Worm (Caenorhabditis elegans) whole organism, L2 larva: ENCODE measurements around the gene F23D12.4.

Experiments
- aly-2 ChIP-seq: fragments of 150-350 bp; optimal IDR thresholded peaks from 2 replicates; lab custom pipeline; 2014; ENCODE audit warnings: missing biosample characterization, missing genetic modification characterization
- ama-1 ChIP-seq: fragments of 150-350 bp; optimal IDR thresholded peaks from 2 replicates; lab custom pipeline; 2018; ENCODE audit warnings: inconsistent platforms
- blmp-1 ChIP-seq: sonication (generic microtip); optimal IDR thresholded peaks from 2 replicates; lab custom pipeline; 2017; ENCODE audit warnings: missing genetic modification characterization, mild to moderate bottlenecking, missing compliant biosample characterization, antibody characterized with exemption, moderate library complexity; ENCODE audit not compliant: insufficient read depth
- elt-3 ChIP-seq: sonication (generic microtip); optimal IDR thresholded peaks from 2 replicates; lab custom pipeline; 2017; ENCODE audit warnings: missing biosample characterization, missing genetic modification characterization
- fos-1 ChIP-seq: fragments of 150-350 bp; optimal IDR thresholded peaks from 2 replicates; lab custom pipeline; 2014; ENCODE audit warnings: missing biosample characterization, missing genetic modification characterization
- lsy-2 ChIP-seq, 2 experiments: fragments of 150-350 bp in 1 of 2; sonication (generic microtip) in 1 of 2; optimal IDR thresholded peaks; 2 replicates each; lab custom pipeline; 2014 to 2017; ENCODE audit warnings: missing biosample characterization in 2 of 2, missing genetic modification characterization in 2 of 2
- nhr-11 ChIP-seq: fragments of 150-350 bp; optimal IDR thresholded peaks from 2 replicates; lab custom pipeline; 2014; ENCODE audit warnings: missing biosample characterization, missing genetic modification characterization
- nhr-25 ChIP-seq: fragments of 150-350 bp; sonication (generic microtip); optimal IDR thresholded peaks from 3 replicates; lab custom pipeline; 2014; ENCODE audit warnings: missing biosample characterization, missing genetic modification characterization
- sma-9 ChIP-seq, 2 experiments: fragments of 150-350 bp in 1 of 2; sonication (generic microtip) in 1 of 2; optimal IDR thresholded peaks; 2 replicates each; lab custom pipeline; 2014 to 2016; ENCODE audit warnings: missing genetic modification characterization in 2 of 2, mild to moderate bottlenecking in 1 of 2, missing biosample characterization in 1 of 2, missing compliant biosample characterization in 1 of 2, missing genetic modification reagents in 1 of 2, moderate library complexity in 1 of 2
- unc-39 ChIP-seq: fragments of 150-350 bp; optimal IDR thresholded peaks from 2 replicates; lab custom pipeline; 2014; ENCODE audit warnings: missing biosample characterization, missing genetic modification characterization
- ztf-11 ChIP-seq: sonication (generic microtip); optimal IDR thresholded peaks from 2 replicates; lab custom pipeline; 2017; ENCODE audit warnings: missing biosample characterization, missing genetic modification characterization

- TF ChIP-seq aly-2 (no peak), ztf-11 (no peak), nhr-25 (tag; lab: Kevin White, UChicago) (no peak), elt-3 (tag; lab: Kevin White, UChicago) (no peak), ama-1 (lab: Kevin White, UChicago) (no peak), blmp-1 (tag; lab: Kevin White, UChicago) (no peak), fos-1 (tag; lab: Kevin White, UChicago) (no peak), sma-9 (GFP tag; optimal IDR thresholded peaks at IDR 0.05; lab: Kevin White, UChicago) (no peak), sma-9 (tag; optimal IDR thresholded peaks at IDR 0.05; lab: Kevin White, UChicago) (no peak), lsy-2 (tag; optimal IDR thresholded peaks at IDR 0.05; lab: Kevin White, UChicago) (no peak), nhr-11 (tag; lab: Kevin White, UChicago) (no peak), unc-39 (tag; lab: Kevin White, UChicago) (no peak)
Measured at ce11 chrX:14470687-14471086, 25.9 kb downstream of the F23D12.4 start, which contains the start of gene M163.10.
